Worm (Caenorhabditis elegans): ENCODE results near the gene M01F1.9.

ce11 chrIII:3534185-3534584 is 35.3 kb upstream of the M01F1.9 start:
- TF ChIP-seq hlh-6 (tag; optimal IDR thresholded peaks at IDR 0.05), result no peak
- TF ChIP-seq ceh-19 (GFP tag; optimal IDR thresholded peaks at IDR 0.05), result no peak
- no peak for TF ChIP-seq ceh-22 (tag; optimal IDR thresholded peaks at IDR 0.05)
- TF ChIP-seq pha-4 (tag; optimal IDR thresholded peaks at IDR 0.05), result no peak
- TF ChIP-seq ceh-30 (tag; optimal IDR thresholded peaks at IDR 0.05), result no peak
- TF ChIP-seq hlh-30 (tag; optimal IDR thresholded peaks at IDR 0.05; ENCODE audit: insufficient read depth), result no peak
- no peak for TF ChIP-seq fkh-10 (GFP tag; optimal IDR thresholded peaks at IDR 0.05)
- TF ChIP-seq ahr-1 (tag; optimal IDR thresholded peaks at IDR 0.05), result no peak
- no peak for TF ChIP-seq unc-55 (GFP tag; optimal IDR thresholded peaks at IDR 0.05)
- no peak for TF ChIP-seq ama-1 (optimal IDR thresholded peaks at IDR 0.05)

All from whole organism, late embryonic.